Fruit fly (Drosophila melanogaster) whole organism, wandering third instar larva: ENCODE results near the gene CG33630.

Experiments used
- CG9705 ChIP-seq: fragments of 200-800 bp; sonication (Bioruptor generic); optimal IDR thresholded peaks from 2 replicates; lab custom pipeline; 2018; ENCODE audit warnings: missing biosample characterization, mild to moderate bottlenecking, missing genetic modification characterization
- Myc ChIP-seq: fragments of >200 bp; optimal IDR thresholded peaks from 2 replicates; lab custom pipeline; 2017
- fru ChIP-seq: fragments of 200-800 bp; sonication (Bioruptor generic); optimal IDR thresholded peaks from 3 replicates; lab custom pipeline; 2016; ENCODE audit warnings: missing biosample characterization, mild to moderate bottlenecking, missing genetic modification characterization
- h ChIP-seq: fragments of 200-800 bp; sonication (Bioruptor generic); optimal IDR thresholded peaks from 3 replicates; lab custom pipeline; 2016; ENCODE audit warnings: missing biosample characterization, mild to moderate bottlenecking, missing genetic modification characterization
- usp ChIP-seq: fragments of >200 bp; optimal IDR thresholded peaks from 2 replicates; lab custom pipeline; 2017; ENCODE audit warnings: missing biosample characterization, missing genetic modification characterization

dm6 chr3R:10080699-10081098 is 18.3 kb downstream of the CG33630 start:
- TF ChIP-seq h (GFP tag; lab: Kevin White, UChicago) (no peak), fru (peak; percentile 33), Myc (lab: Kevin White, UChicago) (no peak), CG9705 (GFP tag; lab: Kevin White, UChicago) (no peak), usp (GFP tag; lab: Kevin White, UChicago) (no peak)
